Fruit fly (Drosophila melanogaster): Measurements from ENCODE around the gene Hsc70-4.

Hsc70-4 gene

DNA sequence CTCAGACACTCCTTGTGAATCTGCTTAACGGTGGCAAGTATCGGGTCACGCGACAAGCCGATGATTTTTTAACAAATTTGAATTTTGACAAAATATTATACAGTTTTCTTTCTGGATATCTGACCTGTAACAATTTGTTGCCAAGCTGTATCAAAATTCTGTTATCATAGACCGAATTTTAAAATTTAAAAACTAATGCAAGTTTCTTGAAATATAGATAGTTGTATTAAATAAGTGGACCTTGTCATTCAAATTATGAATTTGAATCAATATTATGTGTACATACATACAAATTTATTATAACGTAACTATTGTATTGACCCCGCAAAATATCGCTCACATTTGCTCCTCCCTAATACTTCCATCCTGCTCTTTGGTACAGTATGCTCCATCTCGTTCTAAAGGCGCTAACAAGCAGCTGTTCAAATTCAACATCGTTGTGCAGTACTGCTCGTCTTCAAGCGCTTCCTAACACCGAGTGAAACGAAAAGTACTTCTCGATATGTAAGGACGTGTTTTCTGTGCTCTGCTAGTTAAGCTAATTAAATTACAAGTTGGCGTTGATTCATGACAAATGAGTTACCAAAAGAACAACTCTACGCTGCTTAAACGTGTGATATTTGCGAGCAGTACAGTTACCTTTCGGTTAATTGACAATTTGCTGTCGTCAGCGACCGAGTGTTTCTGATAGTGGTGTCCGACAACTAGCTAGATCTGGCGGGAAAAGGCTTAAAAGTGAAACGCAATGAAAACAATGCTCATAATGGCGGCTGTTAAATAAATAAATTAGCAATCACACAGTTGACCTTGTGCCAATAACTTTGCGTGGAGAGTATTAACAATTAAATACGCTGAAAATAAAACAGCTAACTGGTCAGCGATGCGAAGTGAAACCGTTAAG is 46.1 kb upstream of the Hsc70-4 start, which contains the start of the genes Kpc1 and CG42542 (continued):
- TF ChIP-seq Sp1 (GFP tag; optimal IDR thresholded peaks at IDR 0.05): peak; percentile 64

dm6 chr3R:15197373-15197772 is 45.1 kb upstream of the Hsc70-4 start:
- TF ChIP-seq Hr83 (GFP tag; optimal IDR thresholded peaks at IDR 0.05; ENCODE audit: poor library complexity, severe bottlenecking) (peak; percentile 9), dl (GFP tag; optimal IDR thresholded peaks at IDR 0.05; ENCODE audit: insufficient read depth in 1 of 2, partially characterized antibody in 2 of 2) (no peak), Hr78 (GFP tag; optimal IDR thresholded peaks at IDR 0.05) (no peak), dmrt93B (GFP tag; optimal IDR thresholded peaks at IDR 0.05) (no peak), CG9705 (GFP tag; optimal IDR thresholded peaks at IDR 0.05) (no peak), Rel (GFP tag; optimal IDR thresholded peaks at IDR 0.05) (no peak), Rel (tag; optimal IDR thresholded peaks at IDR 0.05) (peak; percentile 73), N (GFP tag; optimal IDR thresholded peaks at IDR 0.05) (no peak), Dif (GFP tag; optimal IDR thresholded peaks at IDR 0.05; ENCODE audit: partially characterized antibody) (no peak), psq (GFP tag; optimal IDR thresholded peaks at IDR 0.05) (no peak)

DNA sequence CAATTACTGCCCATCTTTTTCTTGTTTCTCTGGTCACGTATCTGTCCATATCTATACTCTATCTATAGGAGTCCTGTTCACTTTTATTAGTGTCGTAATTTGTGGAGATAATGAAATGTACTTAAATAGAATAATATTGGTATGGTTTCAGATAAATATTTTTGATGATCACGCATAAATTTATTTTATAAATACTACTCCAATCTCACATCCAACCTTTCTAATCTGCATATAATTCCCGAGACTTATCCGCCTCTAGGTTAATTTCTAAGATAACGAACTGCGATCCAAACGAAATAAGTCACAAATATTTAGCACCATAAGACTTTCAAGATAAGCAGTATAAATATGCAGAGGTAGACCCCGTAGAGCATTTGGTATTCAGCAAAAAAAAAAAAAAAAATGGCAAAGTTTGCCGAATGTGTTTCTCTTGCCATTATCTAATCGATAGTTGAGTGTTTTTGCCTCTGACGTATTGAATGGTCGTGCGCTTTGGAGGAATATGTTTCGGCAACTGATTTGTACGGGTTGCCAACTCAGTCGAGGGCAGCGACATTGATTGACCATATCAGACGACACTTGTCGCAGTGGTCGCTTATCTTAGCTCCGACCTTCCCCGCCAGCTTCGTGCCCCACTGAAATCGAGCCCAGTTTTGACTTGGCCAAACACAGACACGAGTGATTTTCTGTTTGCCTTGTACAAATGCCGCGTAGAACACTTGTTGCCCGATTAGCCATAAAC is 44.3 kb upstream of the Hsc70-4 start:
- peak; percentile 35 for TF ChIP-seq brk (GFP tag; optimal IDR thresholded peaks at IDR 0.05)
- TF ChIP-seq sage (GFP tag; optimal IDR thresholded peaks at IDR 0.05): no peak
- TF ChIP-seq sv (GFP tag; optimal IDR thresholded peaks at IDR 0.05): no peak
- no peak for TF ChIP-seq GATAd (GFP tag; optimal IDR thresholded peaks at IDR 0.05)
- no peak for TF ChIP-seq N (GFP tag; optimal IDR thresholded peaks at IDR 0.05)
- peak; percentile 15 for TF ChIP-seq br (GFP tag; optimal IDR thresholded peaks at IDR 0.05)
- peak; percentile 76 for TF ChIP-seq h (GFP tag; optimal IDR thresholded peaks at IDR 0.05)
- TF ChIP-seq CrebA (GFP tag; optimal IDR thresholded peaks at IDR 0.05; ENCODE audit: borderline replicate concordance): no peak
- TF ChIP-seq Rel (GFP tag; optimal IDR thresholded peaks at IDR 0.05): no peak
- TF ChIP-seq Rel (tag; optimal IDR thresholded peaks at IDR 0.05): peak; percentile 12
- TF ChIP-seq Sp1 (GFP tag; optimal IDR thresholded peaks at IDR 0.05): no peak

DNA sequence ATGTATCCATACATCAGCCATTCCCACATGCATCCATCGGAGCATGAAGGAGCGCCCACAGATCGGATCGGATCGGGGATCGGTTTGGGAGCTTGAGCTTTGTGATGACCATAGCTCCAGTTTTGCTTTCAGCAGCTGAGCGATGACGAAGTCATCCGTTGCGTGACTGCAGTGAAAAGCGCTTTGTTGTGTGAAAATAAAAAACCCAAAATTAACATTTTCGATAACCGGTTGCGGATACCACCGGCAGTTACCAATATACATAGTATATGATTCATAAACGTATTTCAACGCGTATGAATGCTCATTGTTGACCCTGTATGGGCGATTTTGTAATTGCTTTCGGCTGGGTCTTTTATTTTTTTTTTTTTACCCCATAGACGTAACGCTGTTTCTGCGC is 37.3 kb upstream of the Hsc70-4 start:
- no peak for TF ChIP-seq Jra (GFP tag; optimal IDR thresholded peaks at IDR 0.05)
- no peak for TF ChIP-seq Rel (GFP tag; optimal IDR thresholded peaks at IDR 0.05)
- no peak for TF ChIP-seq Rel (tag; optimal IDR thresholded peaks at IDR 0.05)
- TF ChIP-seq brk (GFP tag; optimal IDR thresholded peaks at IDR 0.05): no peak
- TF ChIP-seq foxo (GFP tag; optimal IDR thresholded peaks at IDR 0.05): no peak
- no peak for TF ChIP-seq fru (GFP tag; optimal IDR thresholded peaks at IDR 0.05)
- no peak for TF ChIP-seq Dif (GFP tag; optimal IDR thresholded peaks at IDR 0.05; ENCODE audit: partially characterized antibody)
- TF ChIP-seq CG9705 (GFP tag; optimal IDR thresholded peaks at IDR 0.05): no peak
- no peak for TF ChIP-seq dl (GFP tag; optimal IDR thresholded peaks at IDR 0.05; ENCODE audit: insufficient read depth in 1 of 2, partially characterized antibody in 2 of 2)
- no peak for TF ChIP-seq pan (optimal IDR thresholded peaks at IDR 0.05)
- no peak for TF ChIP-seq Dfd (GFP tag; optimal IDR thresholded peaks at IDR 0.05)
- TF ChIP-seq Hr78 (GFP tag; optimal IDR thresholded peaks at IDR 0.05): no peak
- TF ChIP-seq Hr83 (GFP tag; optimal IDR thresholded peaks at IDR 0.05; ENCODE audit: poor library complexity, severe bottlenecking): no peak
- no peak for TF ChIP-seq sage (GFP tag; optimal IDR thresholded peaks at IDR 0.05)
- TF ChIP-seq lola (GFP tag; optimal IDR thresholded peaks at IDR 0.05): no peak
- TF ChIP-seq Sp1 (GFP tag; optimal IDR thresholded peaks at IDR 0.05): no peak
- TF ChIP-seq rgr (GFP tag; optimal IDR thresholded peaks at IDR 0.05): no peak
- no peak for TF ChIP-seq jim (GFP tag; optimal IDR thresholded peaks at IDR 0.05)
- TF ChIP-seq ey (GFP tag; optimal IDR thresholded peaks at IDR 0.05): no peak
- TF ChIP-seq usp (GFP tag; optimal IDR thresholded peaks at IDR 0.05): no peak

DNA sequence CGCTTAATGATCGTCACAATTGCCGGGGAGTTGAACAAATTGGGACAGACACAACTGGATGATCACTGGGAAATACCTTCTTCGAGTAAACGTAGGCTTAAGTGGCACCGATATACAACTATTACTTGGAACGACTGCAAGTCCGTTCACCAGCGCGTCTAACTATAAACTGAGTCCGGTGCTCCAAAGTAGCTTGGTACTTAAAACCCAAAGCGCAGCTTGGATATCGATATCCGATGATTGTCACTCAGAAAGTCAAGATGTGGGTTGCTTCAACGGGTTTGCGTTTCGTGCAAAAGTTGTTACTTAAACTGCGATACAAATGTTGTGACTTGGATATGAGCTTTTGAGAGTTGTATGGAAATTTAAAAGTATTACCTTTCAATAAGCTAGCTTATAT is 36.2 kb upstream of the Hsc70-4 start, which contains the start of gene Spn88Ea:
Gene Spn88Ea, minus strand, starts transcription at position 175 of the 400 bp plus-strand sequence.
- TF ChIP-seq psq (GFP tag; optimal IDR thresholded peaks at IDR 0.05) (no peak), HLH106 (tag; optimal IDR thresholded peaks at IDR 0.05) (peak; percentile 3), woc (GFP tag; optimal IDR thresholded peaks at IDR 0.05) (peak; percentile 50), ey (GFP tag; optimal IDR thresholded peaks at IDR 0.05) (no peak), Jra (GFP tag; optimal IDR thresholded peaks at IDR 0.05) (no peak), Sp1 (GFP tag; optimal IDR thresholded peaks at IDR 0.05) (peak; percentile 2), rgr (GFP tag; optimal IDR thresholded peaks at IDR 0.05) (no peak), Mio (GFP tag; optimal IDR thresholded peaks at IDR 0.05) (no peak), Dfd (GFP tag; optimal IDR thresholded peaks at IDR 0.05) (no peak), Vsx2 (GFP tag; optimal IDR thresholded peaks at IDR 0.05; ENCODE audit: partially characterized antibody) (peak; percentile 66), Rel (GFP tag; optimal IDR thresholded peaks at IDR 0.05) (no peak), Rel (tag; optimal IDR thresholded peaks at IDR 0.05) (peak; percentile 68), N (GFP tag; optimal IDR thresholded peaks at IDR 0.05) (no peak), Myc (optimal IDR thresholded peaks at IDR 0.05) (no peak), Hr78 (GFP tag; optimal IDR thresholded peaks at IDR 0.05) (no peak), sv (GFP tag; optimal IDR thresholded peaks at IDR 0.05) (no peak), dl (GFP tag; optimal IDR thresholded peaks at IDR 0.05; ENCODE audit: insufficient read depth in 1 of 2, partially characterized antibody in 2 of 2) (no peak), pan (optimal IDR thresholded peaks at IDR 0.05) (no peak), Dif (GFP tag; optimal IDR thresholded peaks at IDR 0.05; ENCODE audit: partially characterized antibody) (no peak), CrebA (GFP tag; optimal IDR thresholded peaks at IDR 0.05; ENCODE audit: borderline replicate concordance) (no peak), foxo (GFP tag; optimal IDR thresholded peaks at IDR 0.05) (no peak), dsf (GFP tag; optimal IDR thresholded peaks at IDR 0.05; ENCODE audit: borderline replicate concordance) (no peak), fru (GFP tag; optimal IDR thresholded peaks at IDR 0.05) (no peak), br (GFP tag; optimal IDR thresholded peaks at IDR 0.05) (peak; percentile 8), Hr83 (GFP tag; optimal IDR thresholded peaks at IDR 0.05; ENCODE audit: poor library complexity, severe bottlenecking) (no peak), jim (GFP tag; optimal IDR thresholded peaks at IDR 0.05) (no peak)
